Worm (Caenorhabditis elegans): Measurements from ENCODE around the gene ZK632.14.
A peak's percentile ranks its signal among the peaks of the same experiment; 100 is the strongest.

The ZK632.14 gene

ce11 chrIII:9779080-9779479, 34.2 kb upstream of the ZK632.14 start:
- no peak for TF ChIP-seq pha-4 (tag; optimal IDR thresholded peaks at IDR 0.05)
- no peak for TF ChIP-seq tbx-8 (GFP tag; optimal IDR thresholded peaks at IDR 0.05)
- TF ChIP-seq elt-3 (tag; optimal IDR thresholded peaks at IDR 0.05): no peak
- no peak for TF ChIP-seq nhr-12 (tag; optimal IDR thresholded peaks at IDR 0.05)

DNA sequence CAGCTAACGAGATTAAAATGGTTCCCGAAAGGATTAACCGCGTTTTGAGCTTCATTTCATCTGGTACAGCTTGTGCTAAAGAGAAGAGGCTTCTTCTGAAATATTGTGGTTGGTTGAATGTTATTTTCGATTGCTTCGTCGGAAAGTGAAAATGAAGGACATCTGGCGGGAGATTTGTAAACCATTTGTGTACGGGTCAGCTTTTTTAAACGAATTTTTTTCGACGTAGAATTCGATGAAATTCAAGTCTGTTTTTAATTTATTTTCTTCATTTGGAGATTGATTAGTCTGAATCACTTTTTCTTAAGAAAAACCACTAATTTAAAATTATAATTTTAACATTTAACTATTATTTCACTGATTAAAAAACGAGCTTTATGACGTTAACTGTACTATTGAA, 33.0 kb upstream of the ZK632.14 start, which contains the start of gene sqv-3:
Gene sqv-3, minus strand, starts transcription at position 101 of the 400 bp plus-strand sequence.
- TF ChIP-seq drap-1 (GFP tag; optimal IDR thresholded peaks at IDR 0.05): no peak
- no peak for TF ChIP-seq unc-120 (tag; optimal IDR thresholded peaks at IDR 0.05; ENCODE audit: poor library complexity, severe bottlenecking)
- TF ChIP-seq tbx-8 (GFP tag; optimal IDR thresholded peaks at IDR 0.05): no peak
- TF ChIP-seq lsy-2 (tag; optimal IDR thresholded peaks at IDR 0.05): no peak
- TF ChIP-seq ceh-39 (tag; optimal IDR thresholded peaks at IDR 0.05): no peak
- TF ChIP-seq unc-39 (tag; optimal IDR thresholded peaks at IDR 0.05): no peak
- no peak for TF ChIP-seq lin-32 (GFP tag; optimal IDR thresholded peaks at IDR 0.05)
- no peak for TF ChIP-seq nhr-12 (tag; optimal IDR thresholded peaks at IDR 0.05)
- TF ChIP-seq ceh-83 (GFP tag; optimal IDR thresholded peaks at IDR 0.05): no peak
- TF ChIP-seq mls-2 (tag; optimal IDR thresholded peaks at IDR 0.05): no peak
- TF ChIP-seq elt-1 (tag; optimal IDR thresholded peaks at IDR 0.05; ENCODE audit: borderline replicate concordance, insufficient read depth): no peak
- no peak for TF ChIP-seq cnd-1 (tag; optimal IDR thresholded peaks at IDR 0.05)
- no peak for TF ChIP-seq ces-1 (GFP tag; optimal IDR thresholded peaks at IDR 0.05)
- TF ChIP-seq mab-5 (tag; optimal IDR thresholded peaks at IDR 0.05): no peak
- TF ChIP-seq nhr-2 (tag; optimal IDR thresholded peaks at IDR 0.05): no peak

DNA sequence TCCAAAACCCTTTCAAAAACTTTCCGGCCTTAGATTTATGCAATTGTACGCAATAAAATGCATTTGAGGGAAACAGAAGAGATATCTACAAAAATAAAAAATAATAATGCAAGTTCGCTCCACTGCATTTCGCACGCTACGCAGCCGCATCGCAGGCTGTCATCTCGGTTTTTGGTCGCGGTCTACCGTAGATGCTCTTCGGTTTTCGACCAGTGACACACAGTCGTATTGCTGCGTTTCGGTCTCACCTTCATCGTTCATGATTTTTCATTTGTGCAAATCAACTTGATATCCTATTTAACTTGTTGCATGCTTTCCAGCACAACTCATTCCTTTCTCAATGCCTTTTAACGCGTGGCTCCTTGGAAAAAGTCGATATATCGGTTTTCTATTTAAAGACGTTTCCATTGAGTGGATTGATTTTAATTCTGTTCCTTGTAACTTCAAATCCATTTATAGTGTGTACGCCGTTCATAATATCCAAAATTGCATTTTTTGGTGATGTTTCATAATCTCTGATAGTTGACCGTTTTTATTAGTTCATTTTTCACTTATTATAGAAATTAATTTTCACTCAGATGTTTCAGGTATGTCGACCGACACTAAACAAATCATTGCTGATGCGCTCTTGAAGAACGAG, 32.5 kb upstream of the ZK632.14 start, which contains the start of gene vha-1:
Gene vha-1, plus strand, starts transcription at position 590 of the 640 bp plus-strand sequence.
- no peak for TF ChIP-seq lin-32 (GFP tag; optimal IDR thresholded peaks at IDR 0.05)
- TF ChIP-seq unc-62 (GFP tag; optimal IDR thresholded peaks at IDR 0.05): peak; percentile 60
- peak; percentile 34 for TF ChIP-seq M03D4.4 (tag; optimal IDR thresholded peaks at IDR 0.05)
- TF ChIP-seq pha-4 (tag; optimal IDR thresholded peaks at IDR 0.05): peak; percentile 89
- TF ChIP-seq mep-1 (tag; optimal IDR thresholded peaks at IDR 0.05): peak; percentile 94
- TF ChIP-seq flh-1 (GFP tag; optimal IDR thresholded peaks at IDR 0.05): no peak
- TF ChIP-seq drap-1 (GFP tag; optimal IDR thresholded peaks at IDR 0.05): peak; percentile 17
- peak; percentile 91 for TF ChIP-seq lsy-2 (tag; optimal IDR thresholded peaks at IDR 0.05)
- peak; percentile 86 for TF ChIP-seq ceh-39 (tag; optimal IDR thresholded peaks at IDR 0.05)
- TF ChIP-seq unc-120 (tag; optimal IDR thresholded peaks at IDR 0.05; ENCODE audit: poor library complexity, severe bottlenecking): peak; percentile 82
- peak; percentile 32 for TF ChIP-seq hlh-1 (tag; optimal IDR thresholded peaks at IDR 0.05)
- peak; percentile 45 for TF ChIP-seq ces-1 (GFP tag; optimal IDR thresholded peaks at IDR 0.05)
- TF ChIP-seq lin-13 (tag; optimal IDR thresholded peaks at IDR 0.05): peak; percentile 85
- TF ChIP-seq ceh-43 (GFP tag; optimal IDR thresholded peaks at IDR 0.05): no peak
- peak; percentile 81 for TF ChIP-seq nhr-237 (tag; optimal IDR thresholded peaks at IDR 0.05)

- TF ChIP-seq mep-1 (tag; optimal IDR thresholded peaks at IDR 0.05) (no peak), nhr-28 (tag; optimal IDR thresholded peaks at IDR 0.05) (no peak), zip-8 (tag; optimal IDR thresholded peaks at IDR 0.05) (no peak), ceh-39 (tag; optimal IDR thresholded peaks at IDR 0.05) (no peak), ceh-43 (GFP tag; optimal IDR thresholded peaks at IDR 0.05) (no peak), cnd-1 (tag; optimal IDR thresholded peaks at IDR 0.05) (no peak), drap-1 (GFP tag; optimal IDR thresholded peaks at IDR 0.05) (no peak), lin-13 (tag; optimal IDR thresholded peaks at IDR 0.05) (no peak), mls-2 (tag; optimal IDR thresholded peaks at IDR 0.05) (no peak)
Measured at ce11 chrIII:9782011-9782436, 31.2 kb upstream of the ZK632.14 start, which contains the start of gene vha-2. Gene vha-2, plus strand, starts transcription at chrIII:9782164.

DNA sequence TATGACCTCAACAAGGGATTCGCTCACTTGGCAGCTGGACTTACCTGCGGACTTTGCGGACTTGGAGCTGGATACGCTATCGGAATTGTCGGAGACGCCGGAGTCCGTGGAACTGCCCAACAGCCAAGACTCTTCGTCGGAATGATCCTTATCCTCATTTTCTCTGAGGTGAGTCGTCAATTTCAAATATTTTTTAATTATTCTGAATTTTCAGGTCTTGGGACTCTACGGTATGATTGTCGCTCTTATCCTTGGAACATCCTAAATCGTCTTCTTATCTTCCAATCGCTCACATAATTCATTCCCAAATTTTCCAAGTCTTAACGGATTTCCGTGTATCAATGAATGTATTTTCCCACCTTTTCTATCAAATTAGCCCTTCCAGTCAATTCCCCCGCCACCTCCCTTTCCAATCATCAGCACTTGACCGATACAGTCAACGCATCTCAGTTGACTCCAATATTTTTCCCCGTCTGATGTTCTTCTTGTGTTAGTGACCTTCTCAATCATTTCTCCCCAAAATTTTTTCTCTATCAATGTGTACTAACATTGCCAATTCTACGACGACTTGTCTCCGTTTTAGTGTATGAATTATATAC, 30.7 kb upstream of the ZK632.14 start, which contains the start of gene R10E11.6:
Gene R10E11.6, plus strand, starts transcription at position 524 of the 599 bp plus-strand sequence.
- TF ChIP-seq sptf-1 (tag; optimal IDR thresholded peaks at IDR 0.05) (no peak), snpc-4 (tag; optimal IDR thresholded peaks at IDR 0.05) (no peak), zip-8 (tag; optimal IDR thresholded peaks at IDR 0.05) (no peak), nhr-2 (tag; optimal IDR thresholded peaks at IDR 0.05) (no peak), drap-1 (GFP tag; optimal IDR thresholded peaks at IDR 0.05) (no peak), bed-3 (GFP tag; optimal IDR thresholded peaks at IDR 0.05) (no peak), lsy-2 (tag; optimal IDR thresholded peaks at IDR 0.05) (no peak), hlh-1 (tag; optimal IDR thresholded peaks at IDR 0.05) (no peak), elt-1 (tag; optimal IDR thresholded peaks at IDR 0.05; ENCODE audit: borderline replicate concordance, insufficient read depth) (no peak), flh-1 (GFP tag; optimal IDR thresholded peaks at IDR 0.05) (no peak), unc-120 (tag; optimal IDR thresholded peaks at IDR 0.05; ENCODE audit: poor library complexity, severe bottlenecking) (no peak), nhr-76 (tag; optimal IDR thresholded peaks at IDR 0.05) (no peak), unc-39 (tag; optimal IDR thresholded peaks at IDR 0.05) (no peak), mep-1 (tag; optimal IDR thresholded peaks at IDR 0.05) (no peak), mls-2 (tag; optimal IDR thresholded peaks at IDR 0.05) (no peak)

All from whole organism, mixed stage, embryonic.